Worm (Caenorhabditis elegans): ENCODE measurements around the gene D1046.18.

- no peak for TF ChIP-seq dve-1 (tag; optimal IDR thresholded peaks at IDR 0.05)
- no peak for TF ChIP-seq elt-2 (tag; optimal IDR thresholded peaks at IDR 0.05)
Observed at ce11 chrIV:8954126-8954525, 24.1 kb downstream of the D1046.18 start.
